Fruit fly (Drosophila melanogaster): Measurements from ENCODE around the gene CG14974.

CG14974 gene

DNA sequence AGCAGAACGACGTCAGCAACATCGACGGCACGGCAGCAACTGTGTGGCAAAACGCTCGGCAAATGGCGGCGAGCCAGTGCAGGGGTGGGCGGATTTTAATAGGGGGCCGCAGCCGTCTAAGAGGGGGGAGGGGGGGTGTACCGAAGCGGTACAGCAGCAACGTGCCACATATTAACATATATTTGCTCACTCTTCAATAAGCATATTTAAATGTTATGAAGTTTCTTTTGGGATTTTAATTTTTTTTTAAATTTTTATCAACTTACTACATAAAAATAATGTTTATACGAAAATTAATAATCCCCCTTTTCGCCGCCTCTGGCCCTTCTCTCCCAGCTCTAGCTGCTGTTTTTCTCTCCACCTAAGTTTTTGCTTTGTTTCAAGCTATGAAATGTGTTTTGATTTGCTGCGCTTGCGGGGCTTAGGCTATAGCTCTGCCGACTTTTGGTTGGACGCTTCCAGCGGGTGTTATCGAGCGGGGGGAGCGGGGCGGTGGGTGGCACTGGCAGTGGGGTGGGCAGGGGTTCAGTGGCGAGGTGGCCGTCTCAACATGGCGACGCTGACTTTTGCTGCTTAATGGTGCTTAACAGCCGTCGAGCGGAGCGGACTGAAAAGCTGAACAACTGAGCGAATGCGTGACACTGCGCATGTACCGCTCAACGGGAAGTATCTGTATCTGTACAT lies 11.8 kb upstream of the CG14974 start:
- TF ChIP-seq noc (tag; optimal IDR thresholded peaks at IDR 0.05): peak; percentile 55

dm6 chr3L:3626069-3626468 lies 5.2 kb upstream of the CG14974 start, which contains the start of gene dar1:
TSS of gene dar1 (plus strand) at chr3L:3626352.
- TF ChIP-seq noc (tag; optimal IDR thresholded peaks at IDR 0.05): no peak

- no peak for TF ChIP-seq noc (tag; optimal IDR thresholded peaks at IDR 0.05)
Measured at dm6 chr3L:3624876-3625275, 4.0 kb upstream of the CG14974 start.

DNA sequence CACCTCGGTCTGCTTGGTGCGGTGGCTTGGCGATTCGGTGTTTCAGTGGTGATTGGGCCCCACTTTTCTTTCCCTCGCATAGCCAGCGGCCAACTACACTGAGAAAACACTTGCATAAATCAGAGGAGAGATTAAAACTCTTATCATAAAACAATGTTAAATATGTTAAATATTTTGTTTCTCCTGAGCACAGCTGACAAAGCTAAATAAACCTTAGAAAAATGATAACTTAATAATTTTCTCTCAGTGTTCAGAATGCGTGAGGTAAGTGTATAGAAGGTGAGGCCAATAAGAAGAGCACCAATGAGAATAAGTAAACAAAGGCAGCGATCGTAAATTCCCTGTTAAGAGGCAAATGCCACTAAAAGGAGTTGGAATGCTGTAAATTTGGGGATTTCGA lies 3.6 kb downstream of the CG14974 start:
- no peak for TF ChIP-seq noc (tag; optimal IDR thresholded peaks at IDR 0.05)

DNA sequence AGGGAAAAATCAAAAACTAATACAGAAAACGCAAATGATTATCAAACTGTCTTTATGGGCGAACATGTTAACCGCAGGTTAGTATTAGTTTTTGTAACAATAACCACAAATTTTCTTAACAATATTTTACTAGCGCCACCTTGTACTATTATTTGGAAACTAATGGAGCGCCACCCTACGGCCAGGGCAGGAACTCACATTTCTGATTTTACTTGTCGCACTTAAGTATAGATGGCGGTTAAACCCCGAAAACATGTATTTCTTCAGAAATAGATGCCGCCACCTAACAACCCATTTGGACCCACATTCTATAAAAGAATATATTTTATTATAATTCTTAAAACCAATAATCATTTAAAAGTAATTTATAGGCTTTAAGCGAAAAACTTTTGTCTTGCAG lies 4.5 kb downstream of the CG14974 start:
- no peak for TF ChIP-seq noc (tag; optimal IDR thresholded peaks at IDR 0.05)

- no peak for TF ChIP-seq noc (tag; optimal IDR thresholded peaks at IDR 0.05)
Measured at dm6 chr3L:3615082-3615481, 5.8 kb downstream of the CG14974 start, which contains the start of gene CG10357. TSS of gene CG10357 (plus strand) at chr3L:3615382.

- TF ChIP-seq noc (tag; optimal IDR thresholded peaks at IDR 0.05): no peak
Measured at dm6 chr3L:3612582-3613285, 8.1 kb downstream of the CG14974 start.

DNA sequence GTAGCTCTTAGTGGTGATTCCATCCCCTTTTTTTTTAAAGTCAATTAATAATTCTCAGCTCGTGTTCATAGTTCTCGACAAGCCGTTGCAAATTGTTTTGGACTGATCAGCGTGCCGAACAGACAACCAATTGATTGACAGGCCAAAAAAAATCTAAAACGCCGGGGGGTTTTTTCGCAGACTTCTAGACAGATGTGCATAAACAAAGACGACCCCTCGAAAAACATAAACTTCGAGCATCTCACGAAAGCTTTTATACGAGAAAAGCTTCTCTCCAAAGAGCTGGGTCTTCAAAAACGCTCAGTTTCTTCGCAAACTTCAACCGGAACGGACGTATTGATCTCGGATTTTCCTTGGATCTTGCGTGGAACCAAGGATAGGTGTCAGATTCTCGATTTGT lies 8.9 kb downstream of the CG14974 start, which contains the start of gene CG10359:
TSS of gene CG10359 (plus strand) at position 301 of the 400 bp plus-strand sequence.
- peak; percentile 27 for TF ChIP-seq noc (tag; optimal IDR thresholded peaks at IDR 0.05)

- no peak for TF ChIP-seq noc (tag; optimal IDR thresholded peaks at IDR 0.05)
Measured at dm6 chr3L:3606986-3607385, 13.8 kb downstream of the CG14974 start.

- no peak for TF ChIP-seq noc (tag; optimal IDR thresholded peaks at IDR 0.05)
Measured at dm6 chr3L:3596346-3596745, 24.5 kb downstream of the CG14974 start.

- TF ChIP-seq noc (tag; optimal IDR thresholded peaks at IDR 0.05): no peak
Measured at dm6 chr3L:3593558-3593957, 27.3 kb downstream of the CG14974 start.

DNA sequence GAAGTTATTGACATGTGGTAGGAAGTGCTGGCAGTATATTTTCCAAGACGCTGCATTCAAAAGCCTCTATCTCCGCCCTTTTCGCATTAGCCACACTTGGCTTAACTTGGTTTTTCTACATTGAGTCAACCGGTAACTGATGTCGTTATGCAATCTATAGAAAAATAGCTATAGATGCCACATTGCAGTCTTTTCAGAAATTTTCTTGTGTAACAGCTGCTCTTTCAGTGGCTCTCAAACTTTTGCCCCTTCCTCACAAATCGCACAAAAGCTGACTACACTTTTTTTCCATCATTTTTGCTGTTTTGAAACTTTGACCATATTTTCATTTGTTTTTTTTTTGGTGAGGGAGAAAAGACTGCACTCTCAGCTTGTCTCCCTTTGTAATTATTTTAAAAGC lies 50.2 kb downstream of the CG14974 start:
- no peak for TF ChIP-seq noc (tag; optimal IDR thresholded peaks at IDR 0.05)

All from whole organism, larva.